Fruit fly (Drosophila melanogaster): ENCODE measurements around the gene CG33189.

CG33189 gene

dm6 chr3R:8792463-8793175 lies 12.0 kb upstream of the CG33189 start (continued):
- TF ChIP-seq dac (GFP tag; optimal IDR thresholded peaks at IDR 0.05) (peak; percentile 9), salr (GFP tag; optimal IDR thresholded peaks at IDR 0.05) (no peak), svp (GFP tag) (peak; percentile 58), OdsH (GFP tag; optimal IDR thresholded peaks at IDR 0.05) (no peak), acj6 (GFP tag; optimal IDR thresholded peaks at IDR 0.05) (no peak), Smox (GFP tag; optimal IDR thresholded peaks at IDR 0.05) (no peak), CG1621 (tag; optimal IDR thresholded peaks at IDR 0.05) (peak; percentile 20), Sox14 (GFP tag; optimal IDR thresholded peaks at IDR 0.05) (no peak)

dm6 chr3R:8788722-8789400 lies 8.3 kb upstream of the CG33189 start:
- TF ChIP-seq Blimp-1 (GFP tag; optimal IDR thresholded peaks at IDR 0.05) (peak; percentile 28), vri (GFP tag; optimal IDR thresholded peaks at IDR 0.05) (no peak), lz (GFP tag; optimal IDR thresholded peaks at IDR 0.05) (peak; percentile 60), eg (GFP tag; IDR thresholded peaks at IDR 0.05) (peak; percentile 97), Hr38 (GFP tag; optimal IDR thresholded peaks at IDR 0.05) (no peak), topi (GFP tag; optimal IDR thresholded peaks at IDR 0.05) (peak; percentile 70), CG11294 (GFP tag; IDR thresholded peaks at IDR 0.05) (peak; percentile 84), CG8119 (GFP tag; IDR thresholded peaks at IDR 0.05) (peak; percentile 92), CG11902 (GFP tag; optimal IDR thresholded peaks at IDR 0.05) (peak; percentile 56), CG7368 (GFP tag; optimal IDR thresholded peaks at IDR 0.05) (peak; percentile 65), esn (GFP tag; optimal IDR thresholded peaks at IDR 0.05) (peak; percentile 65), CG8632 (GFP tag; optimal IDR thresholded peaks at IDR 0.05) (peak; percentile 54), CG6792 (GFP tag; optimal IDR thresholded peaks at IDR 0.05) (peak; percentile 74), cyc (GFP tag; optimal IDR thresholded peaks at IDR 0.05) (peak; percentile 43), Sox15 (GFP tag; optimal IDR thresholded peaks at IDR 0.05) (peak; percentile 51), CG32006 (GFP tag; optimal IDR thresholded peaks at IDR 0.05) (peak; percentile 87), CG1621 (tag; optimal IDR thresholded peaks at IDR 0.05) (peak; percentile 69), Ets96B (tag; optimal IDR thresholded peaks at IDR 0.05) (peak; percentile 84), CG4318 (GFP tag; optimal IDR thresholded peaks at IDR 0.05) (peak; percentile 70), CG6276 (GFP tag; optimal IDR thresholded peaks at IDR 0.05) (peak; percentile 86), ss (GFP tag; optimal IDR thresholded peaks at IDR 0.05) (peak; percentile 31 to 43), OdsH (GFP tag; optimal IDR thresholded peaks at IDR 0.05) (peak; percentile 82), CG10631 (GFP tag; optimal IDR thresholded peaks at IDR 0.05) (peak; percentile 81), Hr4 (GFP tag; optimal IDR thresholded peaks at IDR 0.05) (peak; percentile 89), dac (GFP tag; optimal IDR thresholded peaks at IDR 0.05) (peak; percentile 78), CG11762 (GFP tag; optimal IDR thresholded peaks at IDR 0.05; ENCODE audit: insufficient read depth) (peak; percentile 74), CG6808 (GFP tag; optimal IDR thresholded peaks at IDR 0.05) (peak; percentile 43), achi (GFP tag; optimal IDR thresholded peaks at IDR 0.05) (peak; percentile 82), fd59A (GFP tag; optimal IDR thresholded peaks at IDR 0.05) (peak; percentile 47), Lpt (GFP tag; optimal IDR thresholded peaks at IDR 0.05) (peak; percentile 73), CG31627 (GFP tag; optimal IDR thresholded peaks at IDR 0.05) (peak; percentile 36), Sox102F (GFP tag; optimal IDR thresholded peaks at IDR 0.05) (peak; percentile 57), Sox14 (GFP tag; optimal IDR thresholded peaks at IDR 0.05) (peak; percentile 73), Eip75B (GFP tag; optimal IDR thresholded peaks at IDR 0.05) (peak; percentile 67), Smox (GFP tag; optimal IDR thresholded peaks at IDR 0.05) (peak; percentile 55), Gug (GFP tag; IDR thresholded peaks at IDR 0.05) (peak; percentile 84), Ets21C (GFP tag; optimal IDR thresholded peaks at IDR 0.05) (peak; percentile 31), CG3919 (GFP tag; optimal IDR thresholded peaks at IDR 0.05) (peak; percentile 85), svp (GFP tag) (peak; percentile 79), CG8319 (GFP tag; optimal IDR thresholded peaks at IDR 0.05) (peak; percentile 56), pdm3 (GFP tag; optimal IDR thresholded peaks at IDR 0.05) (peak; percentile 80), Hr39 (GFP tag; optimal IDR thresholded peaks at IDR 0.05) (peak; percentile 52), acj6 (GFP tag; optimal IDR thresholded peaks at IDR 0.05) (peak; percentile 82), spab (GFP tag; optimal IDR thresholded peaks at IDR 0.05) (peak; percentile 66), CG16779 (tag; optimal IDR thresholded peaks at IDR 0.05) (peak; percentile 73)

All from whole organism, prepupa.